Fruit fly (Drosophila melanogaster): Measurements from ENCODE around the gene jvl.

dm6 chr3R:14751023-14751422, 9.6 kb downstream of the jvl start, which contains the start of gene smp-30:
- no peak for TF ChIP-seq eg (GFP tag; IDR thresholded peaks at IDR 0.05)
- TF ChIP-seq Eip78C (GFP tag) = no peak
- no peak for TF ChIP-seq OdsH (GFP tag; optimal IDR thresholded peaks at IDR 0.05)

All from whole organism, prepupa.